Fruit fly (Drosophila melanogaster) whole organism, embryonic: ENCODE results near the gene CG43880.

Experiments
- CG10209 ChIP-seq: fragments of 200-800 bp; sonication (Bioruptor generic); optimal IDR thresholded peaks from 3 replicates; lab custom pipeline; 2017; ENCODE audit warnings: missing biosample characterization, mild to moderate bottlenecking, missing genetic modification characterization, missing genetic modification reagents
- CG10366 ChIP-seq: fragments of 200-800 bp; sonication (Bioruptor generic); IDR thresholded peaks from 2 replicates; pipeline ENCODE4 v1.3.6; 2022; ENCODE audit warnings: missing biosample characterization, missing genetic modification characterization
- CG11093 ChIP-seq: fragments of 200-800 bp; sonication (Bioruptor generic); IDR thresholded peaks from 3 replicates; pipeline ENCODE4 v1.3.6; 2022; ENCODE audit warnings: missing biosample characterization, missing genetic modification characterization
- CG11504 ChIP-seq: fragments of 200-800 bp; sonication (Bioruptor generic); optimal IDR thresholded peaks from 3 replicates; lab custom pipeline; 2019; ENCODE audit warnings: missing biosample characterization, mild to moderate bottlenecking, missing genetic modification characterization, moderate library complexity
- CG13123 ChIP-seq: fragments of 200-800 bp; sonication (Bioruptor generic); optimal IDR thresholded peaks from 2 replicates; lab custom pipeline; 2016; ENCODE audit warnings: missing biosample characterization, missing genetic modification characterization
- CG15269 ChIP-seq: fragments of 200-800 bp; sonication (Bioruptor generic); optimal IDR thresholded peaks from 2 replicates; lab custom pipeline; 2018; ENCODE audit warnings: missing biosample characterization, mild to moderate bottlenecking, missing genetic modification characterization, moderate library complexity
- CG1603 ChIP-seq: fragments of 200-800 bp; sonication (Bioruptor generic); optimal IDR thresholded peaks from 2 replicates; lab custom pipeline; 2019; ENCODE audit warnings: missing biosample characterization, mild to moderate bottlenecking, missing genetic modification characterization, moderate library complexity
- CG16813 ChIP-seq: fragments of 200-800 bp; sonication (Bioruptor generic); IDR thresholded peaks from 3 replicates; pipeline ENCODE4 v1.3.6; 2022; ENCODE audit warnings: missing biosample characterization, missing genetic modification characterization; ENCODE audit not compliant: partially characterized antibody
- CG18599 ChIP-seq: fragments of 200-800 bp; sonication (Bioruptor generic); optimal IDR thresholded peaks from 3 replicates; lab custom pipeline; 2017; ENCODE audit warnings: missing biosample characterization, missing genetic modification characterization, mild to moderate bottlenecking, moderate library complexity, missing genetic modification reagents
- CG2120 ChIP-seq: fragments of 200-800 bp; sonication (Bioruptor generic); optimal IDR thresholded peaks from 3 replicates; lab custom pipeline; 2016; ENCODE audit warnings: missing biosample characterization, missing genetic modification characterization
- CG30403 ChIP-seq: fragments of 200-800 bp; sonication (Bioruptor generic); optimal IDR thresholded peaks from 3 replicates; lab custom pipeline; 2016; ENCODE audit warnings: missing biosample characterization, missing genetic modification characterization
- CG32532 ChIP-seq: fragments of 200-800 bp; sonication (Bioruptor generic); IDR thresholded peaks from 2 replicates; pipeline ENCODE4 v1.3.6; 2022; ENCODE audit warnings: missing biosample characterization, missing genetic modification characterization
- CG34422 ChIP-seq: fragments of 200-800 bp; sonication (Bioruptor generic); IDR thresholded peaks from 3 replicates; pipeline ENCODE4 v1.3.6; 2022; ENCODE audit warnings: missing biosample characterization, missing genetic modification characterization
- CG43689 ChIP-seq: fragments of 200-800 bp; sonication (Bioruptor generic); IDR thresholded peaks from 2 replicates; pipeline ENCODE4 v1.3.6; 2022; ENCODE audit warnings: missing biosample characterization, missing genetic modification characterization
- CG6765 ChIP-seq: fragments of 200-800 bp; sonication (Bioruptor generic); optimal IDR thresholded peaks from 3 replicates; lab custom pipeline; 2017; ENCODE audit warnings: missing biosample characterization, mild to moderate bottlenecking, missing genetic modification characterization
- CG9932 ChIP-seq: fragments of 200-800 bp; sonication (Bioruptor generic); IDR thresholded peaks from 2 replicates; pipeline ENCODE4 v1.3.6; 2022; ENCODE audit warnings: missing biosample characterization, missing genetic modification characterization
- D19B ChIP-seq: fragments of 200-800 bp; sonication (Bioruptor generic); optimal IDR thresholded peaks from 2 replicates; lab custom pipeline; 2017; ENCODE audit warnings: missing biosample characterization, mild to moderate bottlenecking, missing genetic modification characterization
- E2f2 ChIP-seq: fragments of 200-800 bp; sonication (Bioruptor generic); IDR thresholded peaks from 2 replicates; pipeline ENCODE4 v1.3.6; 2022; ENCODE audit warnings: missing biosample characterization, missing genetic modification characterization
- GATAe ChIP-seq: fragments of 200-800 bp; sonication (Bioruptor generic); conservative IDR thresholded peaks from 2 replicates; pipeline ENCODE4 v1.3.6; 2022; ENCODE audit warnings: missing biosample characterization, missing genetic modification characterization
- Hey ChIP-seq: fragments of 200-800 bp; sonication (Bioruptor generic); optimal IDR thresholded peaks from 3 replicates; lab custom pipeline; 2018; ENCODE audit warnings: missing biosample characterization, mild to moderate bottlenecking, missing genetic modification characterization
- Jarid2 ChIP-seq: fragments of 200-800 bp; sonication (Bioruptor generic); optimal IDR thresholded peaks from 3 replicates; lab custom pipeline; 2017; ENCODE audit warnings: mild to moderate bottlenecking, missing biosample characterization, missing genetic modification reagents, missing genetic modification characterization
- NC2β ChIP-seq: fragments of 200-800 bp; sonication (Bioruptor generic); optimal IDR thresholded peaks from 2 replicates; lab custom pipeline; 2016; ENCODE audit warnings: missing biosample characterization, missing genetic modification characterization
- Sox100B ChIP-seq: fragments of 200-800 bp; sonication (Bioruptor generic); optimal IDR thresholded peaks from 3 replicates; lab custom pipeline; 2018; ENCODE audit warnings: missing biosample characterization, mild to moderate bottlenecking, missing genetic modification characterization
- Stat92E ChIP-seq, 3 experiments: fragments of >200 bp in 2 of 3; fragments of 200-800 bp in 1 of 3; sonication (Bioruptor generic) in 1 of 3; optimal IDR thresholded peaks; 2 replicates each; lab custom pipeline; 2017 to 2019; ENCODE audit warnings: missing biosample characterization in 3 of 3, missing genetic modification characterization in 3 of 3, mild to moderate bottlenecking in 1 of 3, moderate library complexity in 1 of 3
- Vsx1 ChIP-seq: fragments of 200-800 bp; sonication (Bioruptor generic); optimal IDR thresholded peaks from 2 replicates; lab custom pipeline; 2017; ENCODE audit warnings: missing biosample characterization, mild to moderate bottlenecking, missing genetic modification characterization, missing genetic modification reagents
- abd-A ChIP-seq: fragments of 200-800 bp; sonication (Bioruptor generic); optimal IDR thresholded peaks from 3 replicates; lab custom pipeline; 2019; ENCODE audit warnings: missing biosample characterization, mild to moderate bottlenecking, missing genetic modification characterization, moderate library complexity
- crol ChIP-seq: fragments of 200-800 bp; sonication (Bioruptor generic); IDR thresholded peaks from 2 replicates; pipeline ENCODE4 v1.3.6; 2022; ENCODE audit warnings: missing biosample characterization, missing genetic modification characterization
- dmrt11E ChIP-seq: fragments of 200-800 bp; sonication (Bioruptor generic); optimal IDR thresholded peaks from 3 replicates; lab custom pipeline; 2018; ENCODE audit warnings: missing biosample characterization, mild to moderate bottlenecking, missing genetic modification characterization, moderate library complexity
- gcm2 ChIP-seq: fragments of 200-800 bp; sonication (Bioruptor generic); optimal IDR thresholded peaks from 2 replicates; lab custom pipeline; 2016; ENCODE audit warnings: missing biosample characterization, missing genetic modification characterization
- grau ChIP-seq: fragments of 200-800 bp; optimal IDR thresholded peaks from 3 replicates; lab custom pipeline; 2019; ENCODE audit warnings: missing biosample characterization, mild to moderate bottlenecking, missing genetic modification characterization, moderate library complexity
- grn ChIP-seq: fragments of 200-800 bp; sonication (Bioruptor generic); optimal IDR thresholded peaks from 3 replicates; lab custom pipeline; 2017; ENCODE audit warnings: missing biosample characterization, missing genetic modification characterization
- lab ChIP-seq: fragments of 200-800 bp; sonication (Bioruptor generic); optimal IDR thresholded peaks from 3 replicates; lab custom pipeline; 2017; ENCODE audit warnings: missing biosample characterization, missing genetic modification characterization, mild to moderate bottlenecking, moderate library complexity, missing genetic modification reagents
- onecut ChIP-seq: fragments of 200-800 bp; sonication (Bioruptor generic); IDR thresholded peaks from 2 replicates; pipeline ENCODE4 v1.3.6; 2022; ENCODE audit warnings: missing biosample characterization, missing genetic modification characterization
- pros ChIP-seq: fragments of 200-800 bp; sonication (Bioruptor generic); optimal IDR thresholded peaks from 3 replicates; lab custom pipeline; 2019; ENCODE audit warnings: missing biosample characterization, mild to moderate bottlenecking, missing genetic modification characterization, moderate library complexity
- row ChIP-seq: fragments of 200-800 bp; sonication (Bioruptor generic); IDR thresholded peaks from 3 replicates; pipeline ENCODE4 v1.3.6; 2022; ENCODE audit warnings: missing biosample characterization, missing genetic modification characterization
- sd ChIP-seq: fragments of 200-800 bp; sonication (Bioruptor generic); optimal IDR thresholded peaks from 3 replicates; lab custom pipeline; 2018; ENCODE audit warnings: missing biosample characterization, mild to moderate bottlenecking, missing genetic modification characterization, moderate library complexity
- slbo ChIP-seq: fragments of 200-800 bp; sonication (Bioruptor generic); IDR thresholded peaks from 2 replicates; pipeline ENCODE4 v1.3.6; 2022; ENCODE audit warnings: missing biosample characterization, missing genetic modification characterization
- tll ChIP-seq, 2 experiments: fragments of 200-800 bp in 1 of 2; fragments of >200 bp in 1 of 2; sonication (Bioruptor generic) in 1 of 2; optimal IDR thresholded peaks; 2 replicates each; lab custom pipeline; 2017 to 2019; ENCODE audit warnings: missing biosample characterization in 2 of 2, missing genetic modification characterization in 2 of 2, mild to moderate bottlenecking in 1 of 2, moderate library complexity in 1 of 2
- unc-4 ChIP-seq: fragments of 200-800 bp; sonication (Bioruptor generic); IDR thresholded peaks from 2 replicates; pipeline ENCODE4 v1.3.6; 2022; ENCODE audit warnings: missing biosample characterization, missing genetic modification characterization; ENCODE audit not compliant: partially characterized antibody

Gene CG43880

dm6 chr3L:7909695-7910463 is 36.2 kb downstream of the CG43880 start (continued):
- TF ChIP-seq Hey (tag; lab: Kevin White, UChicago) = no peak
- peak in 1 of 2 experiments; percentile 76 for TF ChIP-seq tll (GFP tag; optimal IDR thresholded peaks at IDR 0.05; lab: Kevin White, UChicago)
- no peak for TF ChIP-seq CG11093 (GFP tag; lab: Robert Waterston, UW)
- TF ChIP-seq Sox100B (GFP tag; lab: Kevin White, UChicago) = peak; percentile 1
- peak; percentile 12 for TF ChIP-seq CG10209
- no peak for TF ChIP-seq CG1603 (tag; lab: Kevin White, UChicago)
- TF ChIP-seq CG9932 (GFP tag; lab: Robert Waterston, UW) = peak; percentile 46
- no peak for TF ChIP-seq Vsx1
- peak; percentile 41 for TF ChIP-seq CG2120 (GFP tag; lab: Kevin White, UChicago)
- TF ChIP-seq CG13123 (GFP tag; lab: Kevin White, UChicago) = no peak
- peak; percentile 19 for TF ChIP-seq CG18599 (GFP tag; lab: Kevin White, UChicago)
- no peak for TF ChIP-seq crol
- TF ChIP-seq D19B (GFP tag; lab: Kevin White, UChicago) = no peak
- peak; percentile 65 for TF ChIP-seq CG32532
- TF ChIP-seq CG11504 (tag; lab: Kevin White, UChicago) = peak; percentile 35
- TF ChIP-seq onecut = no peak
- TF ChIP-seq row (GFP tag; lab: Robert Waterston, UW) = peak; percentile 52
- TF ChIP-seq Stat92E (GFP tag; optimal IDR thresholded peaks at IDR 0.05; lab: Kevin White, UChicago) = no peak
- TF ChIP-seq gcm2 (GFP tag; lab: Kevin White, UChicago) = no peak
- peak; percentile 43 for TF ChIP-seq CG30403 (GFP tag; lab: Kevin White, UChicago)
- no peak for TF ChIP-seq GATAe (GFP tag; lab: Robert Waterston, UW)
- TF ChIP-seq CG15269 (tag; lab: Kevin White, UChicago) = peak; percentile 49
- peak; percentile 19; the same call in 1 of the 2 replicates for TF ChIP-seq E2f2 (GFP tag; lab: Robert Waterston, UW)
- TF ChIP-seq abd-A (tag; lab: Kevin White, UChicago) = no peak
- no peak for TF ChIP-seq grn (GFP tag; lab: Kevin White, UChicago)
- no peak for TF ChIP-seq CG43689 (GFP tag; lab: Robert Waterston, UW)
- TF ChIP-seq pros (GFP tag; lab: Kevin White, UChicago) = peak; percentile 66
- TF ChIP-seq NC2β (GFP tag; lab: Kevin White, UChicago) = no peak
- TF ChIP-seq CG34422 (GFP tag; lab: Robert Waterston, UW) = 0 out of 3 replicates have a peak, but pooled peaks have one; percentile 15
- peak; percentile 43 for TF ChIP-seq grau (tag; lab: Kevin White, UChicago)
- TF ChIP-seq CG6765 (GFP tag; lab: Kevin White, UChicago) = peak; percentile 21
- peak; percentile 35 for TF ChIP-seq lab (GFP tag; lab: Kevin White, UChicago)
- no peak for TF ChIP-seq CG10366

- TF ChIP-seq unc-4 (GFP tag; lab: Robert Waterston, UW) (no peak), sd (tag; lab: Kevin White, UChicago) (peak; percentile 66), Jarid2 (GFP tag; lab: Kevin White, UChicago) (no peak), dmrt11E (tag; lab: Kevin White, UChicago) (no peak), CG16813 (GFP tag; lab: Robert Waterston, UW) (no peak), CG32532 (no peak), slbo (no peak)
- TF ChIP-seq, all 482 proteins: peak for 1
Observed at dm6 chr3L:7904560-7904959, 41.6 kb downstream of the CG43880 start.
